Fruit fly (Drosophila melanogaster) whole organism, wandering third instar larva: Measurements from ENCODE around the gene CG10311.

Experiments used
- Abd-B ChIP-seq: fragments of >200 bp; optimal IDR thresholded peaks from 2 replicates; lab custom pipeline; 2017; ENCODE audit warnings: missing biosample characterization, missing genetic modification characterization
- CrebA ChIP-seq: fragments of 200-800 bp; sonication (Bioruptor generic); optimal IDR thresholded peaks from 2 replicates; lab custom pipeline; 2016; ENCODE audit warnings: missing biosample characterization, mild to moderate bottlenecking, missing genetic modification characterization, borderline replicate concordance
- HLH106 ChIP-seq: fragments of 200-800 bp; optimal IDR thresholded peaks from 3 replicates; lab custom pipeline; 2019; ENCODE audit warnings: missing biosample characterization, mild to moderate bottlenecking, missing genetic modification characterization, moderate library complexity
- Hr78 ChIP-seq: fragments of >200 bp; optimal IDR thresholded peaks from 2 replicates; lab custom pipeline; 2017; ENCODE audit warnings: missing biosample characterization, missing genetic modification characterization
- Mio ChIP-seq: sonication (Bioruptor generic); optimal IDR thresholded peaks from 2 replicates; lab custom pipeline; 2016; ENCODE audit warnings: missing biosample characterization, missing genetic modification characterization
- OdsH ChIP-seq: fragments of 200-800 bp; sonication (Bioruptor generic); optimal IDR thresholded peaks from 2 replicates; lab custom pipeline; 2016; ENCODE audit warnings: missing biosample characterization, mild to moderate bottlenecking, missing genetic modification characterization
- dl ChIP-seq, 2 experiments: fragments of 175-275, 200-275 bp in 1 of 2; fragments of 200-275 bp in 1 of 2; sonication (Bioruptor generic); optimal IDR thresholded peaks; lab custom pipeline; 2018; ENCODE audit warnings: mild to moderate bottlenecking in 2 of 2, missing biosample characterization in 2 of 2, missing genetic modification characterization in 2 of 2, moderate library complexity in 2 of 2; ENCODE audit not compliant: partially characterized antibody in 2 of 2, insufficient read depth in 1 of 2
- dsf ChIP-seq: sonication (Bioruptor generic); optimal IDR thresholded peaks from 2 replicates; lab custom pipeline; 2016; ENCODE audit warnings: missing biosample characterization, missing genetic modification characterization, borderline replicate concordance
- fru ChIP-seq: fragments of 200-800 bp; sonication (Bioruptor generic); optimal IDR thresholded peaks from 3 replicates; lab custom pipeline; 2016; ENCODE audit warnings: missing biosample characterization, mild to moderate bottlenecking, missing genetic modification characterization
- h ChIP-seq: fragments of 200-800 bp; sonication (Bioruptor generic); optimal IDR thresholded peaks from 3 replicates; lab custom pipeline; 2016; ENCODE audit warnings: missing biosample characterization, mild to moderate bottlenecking, missing genetic modification characterization
- psq ChIP-seq: fragments of 200-800 bp; sonication (Bioruptor generic); optimal IDR thresholded peaks from 3 replicates; lab custom pipeline; 2017; ENCODE audit warnings: missing biosample characterization, mild to moderate bottlenecking, missing genetic modification characterization, moderate library complexity

DNA sequence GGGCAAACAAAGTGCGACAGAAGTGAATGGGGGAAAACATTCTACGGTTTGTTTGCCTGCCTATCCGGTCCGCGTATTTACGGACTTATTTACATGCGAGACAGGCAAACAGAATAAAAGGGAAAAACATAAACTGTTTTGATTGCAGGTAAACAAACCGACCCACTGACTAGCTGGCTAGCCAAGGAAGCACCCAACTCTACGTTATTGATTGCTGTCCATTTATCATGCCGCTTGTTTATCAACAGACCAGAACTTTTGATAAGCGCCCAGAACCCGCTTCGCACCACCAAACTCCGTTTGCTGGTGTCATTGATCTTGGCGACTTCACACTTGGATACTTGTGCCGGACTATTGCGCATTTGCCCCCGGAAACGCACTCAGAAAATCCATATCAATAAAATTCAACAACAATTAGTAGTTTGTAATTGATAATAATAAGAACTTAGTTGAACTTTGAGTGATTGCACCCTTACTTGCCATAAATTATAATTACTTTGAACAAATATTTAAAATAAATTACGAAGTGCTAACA lies 24.9 kb downstream of the CG10311 start:
- TF ChIP-seq dsf: no peak
- TF ChIP-seq HLH106: peak; percentile 30
- TF ChIP-seq CrebA (GFP tag; lab: Kevin White, UChicago): no peak
- no peak for TF ChIP-seq Hr78
- peak; percentile 33 for TF ChIP-seq h
- TF ChIP-seq Mio: no peak
- TF ChIP-seq fru: peak; percentile 10
- no peak for TF ChIP-seq dl (GFP tag; optimal IDR thresholded peaks at IDR 0.05; lab: Kevin White, UChicago; ENCODE audit: insufficient read depth in 1 of 2, partially characterized antibody in 2 of 2)
- TF ChIP-seq OdsH: peak; percentile 22
- no peak for TF ChIP-seq psq (GFP tag; lab: Kevin White, UChicago)
- no peak for TF ChIP-seq Abd-B (GFP tag; lab: Kevin White, UChicago)
